Worm (Caenorhabditis elegans) whole organism, midembryonic: ENCODE results near the gene C09G5.13.

ENCODE experiments used
- cog-1 ChIP-seq: sonication (generic microtip); optimal IDR thresholded peaks from 2 replicates; lab custom pipeline; 2016; ENCODE audit warnings: missing genetic modification characterization, missing compliant biosample characterization
- flt-1 ChIP-seq: fragments of 200-800 bp; sonication (Bioruptor generic); IDR thresholded peaks from 2 replicates; pipeline ENCODE4 v1.3.6; 2022; ENCODE audit warnings: missing genetic modification characterization, missing compliant biosample characterization
- med-1 ChIP-seq: sonication (generic microtip); optimal IDR thresholded peaks from 2 replicates; lab custom pipeline; 2017; ENCODE audit warnings: missing genetic modification characterization, mild to moderate bottlenecking, missing compliant biosample characterization, antibody characterized with exemption, missing genetic modification reagents; ENCODE audit not compliant: insufficient read depth
- ref-1 ChIP-seq: fragments of 200-800 bp; sonication (Bioruptor generic); conservative IDR thresholded peaks from 2 replicates; pipeline ENCODE4 v1.3.6; 2022; ENCODE audit warnings: missing genetic modification reagents, missing genetic modification characterization, missing compliant biosample characterization
- tab-1 ChIP-seq: fragments of 200-800 bp; sonication (Bioruptor generic); IDR thresholded peaks from 2 replicates; pipeline ENCODE4 v1.3.6; 2022; ENCODE audit warnings: missing genetic modification characterization, missing compliant biosample characterization
- ztf-29 ChIP-seq: fragments of 200-800 bp; sonication (Bioruptor generic); IDR thresholded peaks from 2 replicates; pipeline ENCODE4 v1.3.6; 2022; ENCODE audit warnings: missing genetic modification reagents, missing genetic modification characterization, missing compliant biosample characterization

DNA sequence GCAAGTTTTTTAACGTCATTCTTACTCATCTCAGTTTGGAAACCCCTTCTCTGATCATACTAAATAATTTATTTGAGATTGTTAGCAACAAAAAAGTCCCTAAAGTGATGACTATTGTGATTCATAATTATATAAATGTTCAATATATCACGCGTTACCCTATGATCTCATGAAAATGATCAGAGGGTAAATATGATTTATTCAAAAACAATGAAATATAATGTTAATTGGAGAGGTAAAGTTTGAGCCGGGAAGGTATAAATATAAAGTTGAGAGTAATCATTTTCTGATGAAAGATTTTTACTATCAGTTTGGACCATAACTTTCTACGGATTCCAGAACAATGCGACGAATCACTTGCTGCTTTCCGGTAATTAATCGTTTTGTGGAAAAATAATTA is 19.8 kb downstream of the C09G5.13 start, which contains the start of gene C52A11.3:
- no peak for TF ChIP-seq tab-1 (GFP tag; lab: Robert Waterston, UW)
- no peak for TF ChIP-seq cog-1 (tag; lab: Kevin White, UChicago)
- no peak for TF ChIP-seq flt-1 (GFP tag; lab: Robert Waterston, UW)
- no peak for TF ChIP-seq ref-1 (GFP tag; lab: Robert Waterston, UW)
- TF ChIP-seq med-1 (GFP tag; lab: Kevin White, UChicago): no peak
- TF ChIP-seq ztf-29: no peak
